Worm (Caenorhabditis elegans) whole organism, midembryonic: ENCODE data around the gene C03B1.7.

Experiments
- T22C8.4 ChIP-seq: fragments of 200-800 bp; sonication (Bioruptor generic); IDR thresholded peaks from 2 replicates; pipeline ENCODE4 v1.3.6; 2022; ENCODE audit warnings: missing genetic modification characterization, missing compliant biosample characterization
- cog-1 ChIP-seq: sonication (generic microtip); optimal IDR thresholded peaks from 2 replicates; lab custom pipeline; 2016; ENCODE audit warnings: missing genetic modification characterization, missing compliant biosample characterization
- flt-1 ChIP-seq: fragments of 200-800 bp; sonication (Bioruptor generic); IDR thresholded peaks from 2 replicates; pipeline ENCODE4 v1.3.6; 2022; ENCODE audit warnings: missing genetic modification characterization, missing compliant biosample characterization
- klf-2 ChIP-seq: fragments of 200-800 bp; sonication (Bioruptor generic); conservative IDR thresholded peaks from 2 replicates; pipeline ENCODE4 v1.3.6; 2022; ENCODE audit warnings: missing genetic modification reagents, missing genetic modification characterization, missing compliant biosample characterization
- med-1 ChIP-seq: sonication (generic microtip); optimal IDR thresholded peaks from 2 replicates; lab custom pipeline; 2017; ENCODE audit warnings: missing genetic modification characterization, mild to moderate bottlenecking, missing compliant biosample characterization, antibody characterized with exemption, missing genetic modification reagents; ENCODE audit not compliant: insufficient read depth
- ref-1 ChIP-seq: fragments of 200-800 bp; sonication (Bioruptor generic); conservative IDR thresholded peaks from 2 replicates; pipeline ENCODE4 v1.3.6; 2022; ENCODE audit warnings: missing genetic modification reagents, missing genetic modification characterization, missing compliant biosample characterization
- tab-1 ChIP-seq: fragments of 200-800 bp; sonication (Bioruptor generic); IDR thresholded peaks from 2 replicates; pipeline ENCODE4 v1.3.6; 2022; ENCODE audit warnings: missing genetic modification characterization, missing compliant biosample characterization
- ztf-23 ChIP-seq: fragments of 200-800 bp; sonication (Bioruptor generic); IDR thresholded peaks from 2 replicates; pipeline ENCODE4 v1.3.6; 2022; ENCODE audit warnings: missing genetic modification reagents, missing genetic modification characterization, missing compliant biosample characterization
- ztf-29 ChIP-seq: fragments of 200-800 bp; sonication (Bioruptor generic); IDR thresholded peaks from 2 replicates; pipeline ENCODE4 v1.3.6; 2022; ENCODE audit warnings: missing genetic modification reagents, missing genetic modification characterization, missing compliant biosample characterization

Gene C03B1.7

ce11 chrX:6321380-6321779 lies 20.2 kb upstream of the C03B1.7 start:
- TF ChIP-seq med-1 (GFP tag; lab: Kevin White, UChicago) (no peak), ref-1 (GFP tag; lab: Robert Waterston, UW) (no peak), klf-2 (GFP tag; lab: Robert Waterston, UW) (no peak), tab-1 (GFP tag; lab: Robert Waterston, UW) (no peak), T22C8.4 (GFP tag; lab: Robert Waterston, UW) (no peak), flt-1 (GFP tag; lab: Robert Waterston, UW) (no peak), ztf-23 (no peak), ztf-29 (GFP tag; lab: Robert Waterston, UW) (no peak), cog-1 (no peak)

- no peak for TF ChIP-seq med-1 (GFP tag; lab: Kevin White, UChicago)
Measured at ce11 chrX:6323129-6323528, 18.5 kb upstream of the C03B1.7 start, which contains the start of gene col-167. TSS of gene col-167 (plus strand) at chrX:6323488.

- TF ChIP-seq T22C8.4 (GFP tag; lab: Robert Waterston, UW) (no peak), ref-1 (GFP tag; lab: Robert Waterston, UW) (no peak), klf-2 (GFP tag; lab: Robert Waterston, UW) (no peak), ztf-23 (no peak)
Measured at ce11 chrX:6326088-6326487, 15.5 kb upstream of the C03B1.7 start, which contains the start of gene col-168. TSS of gene col-168 (plus strand) at chrX:6326388.

ce11 chrX:6328860-6329259 lies 12.8 kb upstream of the C03B1.7 start, which contains the start of gene col-169:
TSS of gene col-169 (plus strand) at chrX:6329160.
- no peak for TF ChIP-seq ztf-29 (GFP tag; lab: Robert Waterston, UW)
- no peak for TF ChIP-seq ref-1 (GFP tag; lab: Robert Waterston, UW)
- no peak for TF ChIP-seq T22C8.4 (GFP tag; lab: Robert Waterston, UW)
- no peak for TF ChIP-seq cog-1
- TF ChIP-seq flt-1 (GFP tag; lab: Robert Waterston, UW) = no peak
- TF ChIP-seq ztf-23 = no peak
- TF ChIP-seq klf-2 (GFP tag; lab: Robert Waterston, UW) = no peak
- TF ChIP-seq med-1 (GFP tag; lab: Kevin White, UChicago) = no peak
- no peak for TF ChIP-seq tab-1 (GFP tag; lab: Robert Waterston, UW)

ce11 chrX:6331409-6331808 lies 10.2 kb upstream of the C03B1.7 start, which contains the start of gene col-170:
TSS of gene col-170 (plus strand) at chrX:6331709.
- TF ChIP-seq ztf-29 (GFP tag; lab: Robert Waterston, UW) = no peak
- TF ChIP-seq ztf-23 = no peak
- no peak for TF ChIP-seq klf-2 (GFP tag; lab: Robert Waterston, UW)
- TF ChIP-seq med-1 (GFP tag; lab: Kevin White, UChicago) = no peak
- TF ChIP-seq ref-1 (GFP tag; lab: Robert Waterston, UW) = no peak
- no peak for TF ChIP-seq T22C8.4 (GFP tag; lab: Robert Waterston, UW)
- TF ChIP-seq cog-1 = no peak
- no peak for TF ChIP-seq flt-1 (GFP tag; lab: Robert Waterston, UW)
- TF ChIP-seq tab-1 (GFP tag; lab: Robert Waterston, UW) = no peak

- TF ChIP-seq med-1 (GFP tag; lab: Kevin White, UChicago) (no peak), ref-1 (GFP tag; lab: Robert Waterston, UW) (no peak), cog-1 (no peak), T22C8.4 (GFP tag; lab: Robert Waterston, UW) (no peak), klf-2 (GFP tag; lab: Robert Waterston, UW) (no peak)
Measured at ce11 chrX:6333998-6334397, 7.6 kb upstream of the C03B1.7 start, which contains the start of gene col-171. TSS of gene col-171 (plus strand) at chrX:6334298.

ce11 chrX:6334602-6335001 lies 7.0 kb upstream of the C03B1.7 start:
- no peak for TF ChIP-seq flt-1 (GFP tag; lab: Robert Waterston, UW)
- TF ChIP-seq tab-1 (GFP tag; lab: Robert Waterston, UW) = no peak
- no peak for TF ChIP-seq med-1 (GFP tag; lab: Kevin White, UChicago)
- no peak for TF ChIP-seq cog-1
- no peak for TF ChIP-seq ztf-23

ce11 chrX:6337338-6337737 lies 4.3 kb upstream of the C03B1.7 start:
- TF ChIP-seq klf-2 (GFP tag; lab: Robert Waterston, UW) (no peak), T22C8.4 (GFP tag; lab: Robert Waterston, UW) (no peak), med-1 (GFP tag; lab: Kevin White, UChicago) (no peak), ztf-29 (GFP tag; lab: Robert Waterston, UW) (no peak), cog-1 (no peak), ref-1 (GFP tag; lab: Robert Waterston, UW) (no peak)

- TF ChIP-seq med-1 (GFP tag; lab: Kevin White, UChicago) = no peak
- TF ChIP-seq klf-2 (GFP tag; lab: Robert Waterston, UW) = no peak
- TF ChIP-seq ztf-23 = no peak
- no peak for TF ChIP-seq flt-1 (GFP tag; lab: Robert Waterston, UW)
- no peak for TF ChIP-seq T22C8.4 (GFP tag; lab: Robert Waterston, UW)
- no peak for TF ChIP-seq ref-1 (GFP tag; lab: Robert Waterston, UW)
- no peak for TF ChIP-seq tab-1 (GFP tag; lab: Robert Waterston, UW)
- no peak for TF ChIP-seq ztf-29 (GFP tag; lab: Robert Waterston, UW)
- no peak for TF ChIP-seq cog-1
Measured at ce11 chrX:6337951-6338350, 3.7 kb upstream of the C03B1.7 start, which contains the start of gene C03B1.13. TSS of gene C03B1.13 (minus strand) at chrX:6338051.

- TF ChIP-seq ref-1 (GFP tag; lab: Robert Waterston, UW) (no peak), med-1 (GFP tag; lab: Kevin White, UChicago) (no peak), T22C8.4 (GFP tag; lab: Robert Waterston, UW) (no peak), ztf-29 (GFP tag; lab: Robert Waterston, UW) (no peak), klf-2 (GFP tag; lab: Robert Waterston, UW) (no peak), flt-1 (GFP tag; lab: Robert Waterston, UW) (no peak), ztf-23 (no peak), tab-1 (GFP tag; lab: Robert Waterston, UW) (no peak), cog-1 (no peak)
Measured at ce11 chrX:6338446-6338845, 3.2 kb upstream of the C03B1.7 start.
